Fruit fly (Drosophila melanogaster) whole organism, embryonic: ENCODE data around the gene Lsp1alpha.
A peak's percentile ranks its signal among the peaks of the same experiment; 100 is the strongest.

Experiments used
- Adf1 ChIP-seq: fragments of 200-800 bp; sonication (Bioruptor generic); IDR thresholded peaks from 2 replicates; pipeline ENCODE4 v1.3.6; 2022; ENCODE audit warnings: missing biosample characterization, missing genetic modification characterization
- CG10366 ChIP-seq: fragments of 200-800 bp; sonication (Bioruptor generic); IDR thresholded peaks from 2 replicates; pipeline ENCODE4 v1.3.6; 2022; ENCODE audit warnings: missing biosample characterization, missing genetic modification characterization
- CG10462 ChIP-seq: fragments of 200-800 bp; sonication (Bioruptor generic); optimal IDR thresholded peaks from 2 replicates; lab custom pipeline; 2016; ENCODE audit warnings: missing biosample characterization, missing genetic modification characterization
- CG11696 ChIP-seq: fragments of 200-800 bp; sonication (Bioruptor generic); IDR thresholded peaks from 2 replicates; pipeline ENCODE4 v1.3.6; 2022; ENCODE audit warnings: missing biosample characterization, missing genetic modification characterization
- CG12071 ChIP-seq: fragments of 200-800 bp; sonication (Bioruptor generic); optimal IDR thresholded peaks from 3 replicates; lab custom pipeline; 2018; ENCODE audit warnings: missing biosample characterization, mild to moderate bottlenecking, missing genetic modification characterization
- CG14965 ChIP-seq: fragments of 200-800 bp; sonication (Bioruptor generic); optimal IDR thresholded peaks from 2 replicates; lab custom pipeline; 2016; ENCODE audit warnings: missing biosample characterization, missing genetic modification characterization, borderline replicate concordance
- CG16863 ChIP-seq: fragments of 200-800 bp; sonication (Bioruptor generic); optimal IDR thresholded peaks from 3 replicates; lab custom pipeline; 2016; ENCODE audit warnings: missing biosample characterization, missing genetic modification characterization
- CG1792 ChIP-seq: fragments of 200-800 bp; sonication (Bioruptor generic); optimal IDR thresholded peaks from 2 replicates; lab custom pipeline; 2016; ENCODE audit warnings: missing biosample characterization, missing genetic modification characterization
- CG18764 ChIP-seq: fragments of 200-800 bp; sonication (Bioruptor generic); optimal IDR thresholded peaks from 3 replicates; lab custom pipeline; 2016; ENCODE audit warnings: missing biosample characterization, missing genetic modification characterization
- CG2678 ChIP-seq: fragments of 200-800 bp; sonication (Bioruptor generic); optimal IDR thresholded peaks from 3 replicates; lab custom pipeline; 2019; ENCODE audit warnings: missing biosample characterization, mild to moderate bottlenecking, missing genetic modification characterization, moderate library complexity
- CG33213 ChIP-seq: fragments of 200-800 bp; sonication (Bioruptor generic); optimal IDR thresholded peaks from 3 replicates; lab custom pipeline; 2016; ENCODE audit warnings: missing biosample characterization, missing genetic modification characterization
- CG3838 ChIP-seq: fragments of 200-800 bp; sonication (Bioruptor generic); optimal IDR thresholded peaks from 3 replicates; lab custom pipeline; 2016; ENCODE audit warnings: missing biosample characterization, missing genetic modification characterization
- CG3995 ChIP-seq: fragments of 200-800 bp; sonication (Bioruptor generic); optimal IDR thresholded peaks from 3 replicates; lab custom pipeline; 2016; ENCODE audit warnings: missing biosample characterization, missing genetic modification characterization
- CG4282 ChIP-seq: fragments of 200-800 bp; sonication (Bioruptor generic); optimal IDR thresholded peaks from 2 replicates; lab custom pipeline; 2016; ENCODE audit warnings: missing biosample characterization, missing genetic modification characterization
- CG5180 ChIP-seq: fragments of 200-800 bp; sonication (Bioruptor generic); optimal IDR thresholded peaks from 3 replicates; lab custom pipeline; 2017; ENCODE audit warnings: missing biosample characterization, missing genetic modification characterization, mild to moderate bottlenecking, moderate library complexity, missing genetic modification reagents
- CG8281 ChIP-seq: fragments of 200-800 bp; sonication (Bioruptor generic); optimal IDR thresholded peaks from 2 replicates; lab custom pipeline; 2018; ENCODE audit warnings: missing biosample characterization, mild to moderate bottlenecking, missing genetic modification characterization, moderate library complexity
- Deaf1 ChIP-seq: fragments of 200-800 bp; optimal IDR thresholded peaks from 3 replicates; lab custom pipeline; 2019; ENCODE audit warnings: missing biosample characterization, mild to moderate bottlenecking, missing genetic modification characterization, moderate library complexity
- Hr39 ChIP-seq: fragments of >200 bp; optimal IDR thresholded peaks from 2 replicates; lab custom pipeline; 2017
- MTF-1 ChIP-seq: fragments of 200-800 bp; sonication (Bioruptor generic); optimal IDR thresholded peaks from 2 replicates; lab custom pipeline; 2018; ENCODE audit warnings: missing biosample characterization, mild to moderate bottlenecking, missing genetic modification characterization, borderline replicate concordance
- NK7.1 ChIP-seq: fragments of 200-800 bp; sonication (Bioruptor generic); optimal IDR thresholded peaks from 3 replicates; lab custom pipeline; 2016; ENCODE audit warnings: missing biosample characterization, missing genetic modification characterization
- NfI ChIP-seq: fragments of 200-800 bp; sonication (Bioruptor generic); optimal IDR thresholded peaks from 3 replicates; lab custom pipeline; 2018; ENCODE audit warnings: missing biosample characterization, mild to moderate bottlenecking, missing genetic modification characterization, moderate library complexity
- Pdp1 ChIP-seq, 2 experiments: fragments of 200-800 bp; sonication (Bioruptor generic); optimal IDR thresholded peaks; 3 replicates each; lab custom pipeline; 2016; ENCODE audit warnings: missing biosample characterization in 2 of 2, missing genetic modification characterization in 2 of 2, mild to moderate bottlenecking in 1 of 2, moderate library complexity in 1 of 2
- Ravus ChIP-seq: fragments of 200-800 bp; sonication (Bioruptor generic); IDR thresholded peaks from 2 replicates; pipeline ENCODE4 v1.3.6; 2022; ENCODE audit warnings: missing biosample characterization, missing genetic modification characterization
- Sin3A ChIP-seq: fragments of >200 bp; optimal IDR thresholded peaks from 2 replicates; lab custom pipeline; 2018
- ac ChIP-seq: fragments of 200-800 bp; sonication (Bioruptor generic); optimal IDR thresholded peaks from 3 replicates; lab custom pipeline; 2017; ENCODE audit warnings: missing biosample characterization, mild to moderate bottlenecking, missing genetic modification characterization
- ap ChIP-seq: fragments of 200-800 bp; sonication (Bioruptor generic); IDR thresholded peaks from 2 replicates; pipeline ENCODE4 v1.3.6; 2022; ENCODE audit warnings: missing biosample characterization, missing genetic modification characterization
- caup ChIP-seq: fragments of 200-800 bp; sonication (Bioruptor generic); optimal IDR thresholded peaks from 3 replicates; lab custom pipeline; 2017; ENCODE audit warnings: missing biosample characterization, mild to moderate bottlenecking, missing genetic modification characterization, moderate library complexity; ENCODE audit not compliant: severe bottlenecking
- croc ChIP-seq: fragments of 200-800 bp; sonication (Bioruptor generic); conservative IDR thresholded peaks from 3 replicates; pipeline ENCODE4 v1.3.6; 2022; ENCODE audit warnings: missing biosample characterization, missing genetic modification characterization
- danr ChIP-seq: fragments of 200-800 bp; sonication (Bioruptor generic); IDR thresholded peaks from 2 replicates; pipeline ENCODE4 v1.3.6; 2022; ENCODE audit warnings: missing biosample characterization, missing genetic modification characterization
- dati ChIP-seq: fragments of 200-800 bp; sonication (Bioruptor generic); IDR thresholded peaks from 2 replicates; pipeline ENCODE4 v1.3.6; 2022; ENCODE audit warnings: missing biosample characterization, missing genetic modification characterization
- gt ChIP-seq: fragments of 200-800 bp; sonication (Bioruptor generic); IDR thresholded peaks from 2 replicates; pipeline ENCODE4 v1.3.6; 2022; ENCODE audit warnings: missing biosample characterization, missing genetic modification characterization
- h ChIP-seq: fragments of >200 bp; optimal IDR thresholded peaks from 2 replicates; lab custom pipeline; 2017
- jigr1 ChIP-seq: fragments of 200-800 bp; sonication (Bioruptor generic); IDR thresholded peaks from 3 replicates; pipeline ENCODE4 v1.3.6; 2022; ENCODE audit warnings: missing biosample characterization, missing genetic modification characterization
- knrl ChIP-seq: fragments of 200-800 bp; sonication (Bioruptor generic); IDR thresholded peaks from 3 replicates; pipeline ENCODE4 v1.3.6; 2022; ENCODE audit warnings: missing biosample characterization, missing genetic modification characterization; ENCODE audit not compliant: partially characterized antibody
- lmd ChIP-seq: fragments of 200-800 bp; sonication (Bioruptor generic); IDR thresholded peaks from 2 replicates; pipeline ENCODE4 v1.3.6; 2022; ENCODE audit warnings: missing biosample characterization, missing genetic modification characterization
- nau ChIP-seq: fragments of 200-800 bp; sonication (Bioruptor generic); optimal IDR thresholded peaks from 3 replicates; lab custom pipeline; 2017; ENCODE audit warnings: missing biosample characterization, mild to moderate bottlenecking, missing genetic modification characterization, missing genetic modification reagents
- nom ChIP-seq: fragments of 200-800 bp; sonication (Bioruptor generic); optimal IDR thresholded peaks from 2 replicates; lab custom pipeline; 2017; ENCODE audit warnings: missing biosample characterization, missing genetic modification characterization, mild to moderate bottlenecking, moderate library complexity, missing genetic modification reagents
- onecut ChIP-seq: fragments of 200-800 bp; sonication (Bioruptor generic); IDR thresholded peaks from 2 replicates; pipeline ENCODE4 v1.3.6; 2022; ENCODE audit warnings: missing biosample characterization, missing genetic modification characterization
- org-1 ChIP-seq: fragments of 200-800 bp; sonication (Bioruptor generic); optimal IDR thresholded peaks from 2 replicates; lab custom pipeline; 2017; ENCODE audit warnings: missing biosample characterization, missing genetic modification characterization
- pho ChIP-seq: fragments of 200-800 bp; sonication (Bioruptor generic); optimal IDR thresholded peaks from 2 replicates; lab custom pipeline; 2016; ENCODE audit warnings: missing biosample characterization, missing genetic modification characterization
- pzg ChIP-seq: fragments of 200-800 bp; sonication (Bioruptor generic); optimal IDR thresholded peaks from 3 replicates; lab custom pipeline; 2018; ENCODE audit warnings: missing biosample characterization, mild to moderate bottlenecking, missing genetic modification characterization, moderate library complexity
- salm ChIP-seq: fragments of 200-800 bp; sonication (Bioruptor generic); optimal IDR thresholded peaks from 2 replicates; lab custom pipeline; 2018; ENCODE audit warnings: missing biosample characterization, mild to moderate bottlenecking, missing genetic modification characterization
- shn ChIP-seq: fragments of 200-800 bp; sonication (Bioruptor generic); optimal IDR thresholded peaks from 3 replicates; lab custom pipeline; 2016; ENCODE audit warnings: missing biosample characterization, missing genetic modification characterization
- sim ChIP-seq: fragments of 200-800 bp; sonication (Bioruptor generic); IDR thresholded peaks from 2 replicates; pipeline ENCODE4 v1.3.6; 2022; ENCODE audit warnings: missing biosample characterization, missing genetic modification characterization
- sisA ChIP-seq: fragments of 200-800 bp; sonication (Bioruptor generic); IDR thresholded peaks from 2 replicates; pipeline ENCODE4 v1.3.6; 2022; ENCODE audit warnings: missing biosample characterization, missing genetic modification characterization
- slou ChIP-seq: fragments of 200-800 bp; sonication (Bioruptor generic); optimal IDR thresholded peaks from 3 replicates; lab custom pipeline; 2016; ENCODE audit warnings: missing biosample characterization, missing genetic modification characterization
- sna ChIP-seq: fragments of 200-800 bp; sonication (Bioruptor generic); IDR thresholded peaks from 2 replicates; pipeline ENCODE4 v1.3.6; 2022; ENCODE audit warnings: missing biosample characterization, missing genetic modification characterization; ENCODE audit not compliant: partially characterized antibody
- sr ChIP-seq: fragments of 200-800 bp; sonication (Bioruptor generic); IDR thresholded peaks from 3 replicates; pipeline ENCODE4 v1.3.6; 2022; ENCODE audit warnings: missing biosample characterization, missing genetic modification characterization
- stwl ChIP-seq: fragments of 200-800 bp; sonication (Bioruptor generic); optimal IDR thresholded peaks from 3 replicates; lab custom pipeline; 2018; ENCODE audit warnings: missing biosample characterization, mild to moderate bottlenecking, missing genetic modification characterization, moderate library complexity
- twi ChIP-seq: fragments of 200-800 bp; optimal IDR thresholded peaks from 2 replicates; lab custom pipeline; 2019; ENCODE audit warnings: missing biosample characterization, mild to moderate bottlenecking, missing genetic modification characterization, moderate library complexity
- yki ChIP-seq: fragments of >200 bp; optimal IDR thresholded peaks from 3 replicates; lab custom pipeline; 2018

Lsp1alpha gene

dm6 chrX:12470187-12470931 lies 19.7 kb upstream of the Lsp1alpha start (continued):
- TF ChIP-seq shn (GFP tag; lab: Kevin White, UChicago) (no peak), Pdp1 (GFP tag; optimal IDR thresholded peaks at IDR 0.05; lab: Kevin White, UChicago) (peak in 1 of 2 experiments; percentile 92), Ravus (peak; percentile 45; the same call in 1 of the 2 replicates), jigr1 (GFP tag; lab: Robert Waterston, UW) (no peak), Deaf1 (tag; lab: Kevin White, UChicago) (peak; percentile 31), nom (GFP tag; lab: Kevin White, UChicago) (peak; percentile 32), CG12071 (GFP tag; lab: Kevin White, UChicago) (no peak), Adf1 (GFP tag; lab: Robert Waterston, UW) (peak; percentile 54; the same call in 1 of the 2 replicates), nau (GFP tag; lab: Kevin White, UChicago) (no peak), CG5180 (GFP tag; lab: Kevin White, UChicago) (peak; percentile 26), sna (GFP tag; lab: Robert Waterston, UW) (no peak), CG10366 (GFP tag; lab: Robert Waterston, UW) (peak; percentile 67), ac (GFP tag; lab: Kevin White, UChicago) (no peak), pzg (no peak), stwl (tag; lab: Kevin White, UChicago) (no peak), yki (lab: Kevin White, UChicago) (peak; percentile 51), knrl (no peak), pho (GFP tag; lab: Kevin White, UChicago) (no peak), caup (peak; percentile 59), CG3838 (GFP tag; lab: Kevin White, UChicago) (no peak), CG16863 (GFP tag; lab: Kevin White, UChicago) (no peak), ap (GFP tag; lab: Robert Waterston, UW) (peak; percentile 37; the same call in 1 of the 2 replicates), Sin3A (lab: Kevin White, UChicago) (no peak), CG33213 (GFP tag; lab: Kevin White, UChicago) (no peak), lmd (GFP tag; lab: Robert Waterston, UW) (peak; percentile 72), CG11696 (no peak), CG18764 (GFP tag; lab: Kevin White, UChicago) (no peak), h (lab: Kevin White, UChicago) (no peak), sr (GFP tag; lab: Robert Waterston, UW) (no peak), org-1 (GFP tag; lab: Kevin White, UChicago) (no peak), CG4282 (no peak), dati (GFP tag; lab: Robert Waterston, UW) (no peak), CG3995 (GFP tag; lab: Kevin White, UChicago) (no peak), slou (GFP tag; lab: Kevin White, UChicago) (no peak), CG1792 (GFP tag; lab: Kevin White, UChicago) (no peak), twi (tag; lab: Kevin White, UChicago) (no peak), NfI (peak; percentile 71), Hr39 (no peak), gt (GFP tag; lab: Robert Waterston, UW) (no peak), CG2678 (tag; lab: Kevin White, UChicago) (peak; percentile 83), salm (tag; lab: Kevin White, UChicago) (no peak), sim (GFP tag; lab: Robert Waterston, UW) (no peak), danr (GFP tag; lab: Robert Waterston, UW) (0 out of 2 replicates have a peak, but pooled peaks have one; percentile 40), CG10462 (GFP tag; lab: Kevin White, UChicago) (no peak), MTF-1 (GFP tag; lab: Kevin White, UChicago) (peak; percentile 15), sisA (GFP tag; lab: Robert Waterston, UW) (peak; percentile 68), CG8281 (peak; percentile 30), croc (0 out of 3 replicates have a peak, but pooled peaks have one; percentile 17), NK7.1 (GFP tag; lab: Kevin White, UChicago) (no peak), CG14965 (no peak), onecut (GFP tag; lab: Robert Waterston, UW) (0 out of 2 replicates have a peak, but pooled peaks have one; percentile 14)
